Worm (Caenorhabditis elegans) whole organism, L2 larva: ENCODE data around the gene Y17G7B.17.

Experiments
- F13H6.1 ChIP-seq: sonication (generic microtip); optimal IDR thresholded peaks from 2 replicates; lab custom pipeline; 2016; ENCODE audit warnings: missing genetic modification characterization, missing compliant biosample characterization
- blmp-1 ChIP-seq: sonication (generic microtip); optimal IDR thresholded peaks from 2 replicates; lab custom pipeline; 2017; ENCODE audit warnings: missing genetic modification characterization, mild to moderate bottlenecking, missing compliant biosample characterization, antibody characterized with exemption, moderate library complexity; ENCODE audit not compliant: insufficient read depth
- lsy-2 ChIP-seq, 2 experiments: fragments of 150-350 bp in 1 of 2; sonication (generic microtip) in 1 of 2; optimal IDR thresholded peaks; 2 replicates each; lab custom pipeline; 2014 to 2017; ENCODE audit warnings: missing biosample characterization in 2 of 2, missing genetic modification characterization in 2 of 2
- nhr-11 ChIP-seq: fragments of 150-350 bp; optimal IDR thresholded peaks from 2 replicates; lab custom pipeline; 2014; ENCODE audit warnings: missing biosample characterization, missing genetic modification characterization
- snpc-4 ChIP-seq: fragments of 150-350 bp; optimal IDR thresholded peaks from 2 replicates; lab custom pipeline; 2014; ENCODE audit warnings: missing biosample characterization, missing genetic modification characterization

- no peak for TF ChIP-seq lsy-2 (tag; optimal IDR thresholded peaks at IDR 0.05; lab: Kevin White, UChicago)
- TF ChIP-seq F13H6.1 (tag; lab: Kevin White, UChicago), result no peak
- TF ChIP-seq snpc-4 (tag; lab: Kevin White, UChicago), result no peak
- no peak for TF ChIP-seq blmp-1 (tag; lab: Kevin White, UChicago)
- TF ChIP-seq nhr-11 (tag; lab: Kevin White, UChicago), result no peak
These were observed 23.4 kb downstream of the Y17G7B.17 start for ce11 chrII:12076355-12076754.
